Worm (Caenorhabditis elegans): ENCODE results near the gene flp-19.

ce11 chrX:10566775-10567174 lies 37.7 kb upstream of the flp-19 start:
- TF ChIP-seq tra-4 (tag; optimal IDR thresholded peaks at IDR 0.05): no peak
- no peak for TF ChIP-seq ama-1 (optimal IDR thresholded peaks at IDR 0.05)
- no peak for TF ChIP-seq hmbx-1 (tag; optimal IDR thresholded peaks at IDR 0.05)
- TF ChIP-seq flt-1 (GFP tag; IDR thresholded peaks at IDR 0.05): no peak
- TF ChIP-seq ets-7 (tag; optimal IDR thresholded peaks at IDR 0.05): no peak
- no peak for TF ChIP-seq pes-1 (GFP tag; IDR thresholded peaks at IDR 0.05)
- TF ChIP-seq ceh-36 (tag; optimal IDR thresholded peaks at IDR 0.05): no peak
- no peak for TF ChIP-seq F13C5.2 (tag; optimal IDR thresholded peaks at IDR 0.05)
- TF ChIP-seq ceh-13 (GFP tag; optimal IDR thresholded peaks at IDR 0.05): no peak
- TF ChIP-seq hnd-1 (tag; optimal IDR thresholded peaks at IDR 0.05): no peak
- no peak for TF ChIP-seq tbx-11 (GFP tag; IDR thresholded peaks at IDR 0.05)
